Worm (Caenorhabditis elegans) whole organism, late embryonic: ENCODE measurements around the gene M110.7.

ENCODE experiments used
- C08G9.2 ChIP-seq: sonication (generic microtip); optimal IDR thresholded peaks from 2 replicates; lab custom pipeline; 2016; ENCODE audit warnings: mild to moderate bottlenecking, missing genetic modification characterization, moderate library complexity, missing compliant biosample characterization
- ama-1 ChIP-seq: fragments of 150-350 bp; optimal IDR thresholded peaks from 2 replicates; lab custom pipeline; 2014
- ceh-9 ChIP-seq: sonication (generic microtip); optimal IDR thresholded peaks from 2 replicates; lab custom pipeline; 2016; ENCODE audit warnings: mild to moderate bottlenecking, missing genetic modification characterization, inconsistent platforms, missing compliant biosample characterization
- elt-2 ChIP-seq: sonication (generic microtip); optimal IDR thresholded peaks from 2 replicates; lab custom pipeline; 2016; ENCODE audit warnings: missing genetic modification reagents, missing genetic modification characterization, missing compliant biosample characterization
- ets-4 ChIP-seq: sonication (generic microtip); optimal IDR thresholded peaks from 2 replicates; lab custom pipeline; 2016; ENCODE audit warnings: missing genetic modification characterization, missing compliant biosample characterization
- fkh-10 ChIP-seq: fragments of 150-350 bp; optimal IDR thresholded peaks from 2 replicates; lab custom pipeline; 2014; ENCODE audit warnings: missing biosample characterization, missing genetic modification reagents, missing genetic modification characterization
- hlh-30 ChIP-seq: sonication (generic microtip); optimal IDR thresholded peaks from 2 replicates; lab custom pipeline; 2017; ENCODE audit warnings: antibody characterized with exemption, missing genetic modification characterization, missing compliant biosample characterization; ENCODE audit not compliant: insufficient read depth
- hlh-6 ChIP-seq: sonication (generic microtip); optimal IDR thresholded peaks from 2 replicates; lab custom pipeline; 2016; ENCODE audit warnings: missing genotype, missing genetic modification characterization, missing compliant biosample characterization
- sox-4 ChIP-seq: sonication (generic microtip); optimal IDR thresholded peaks from 2 replicates; lab custom pipeline; 2017; ENCODE audit warnings: mild to moderate bottlenecking, missing genetic modification characterization, inconsistent platforms, missing compliant biosample characterization

DNA sequence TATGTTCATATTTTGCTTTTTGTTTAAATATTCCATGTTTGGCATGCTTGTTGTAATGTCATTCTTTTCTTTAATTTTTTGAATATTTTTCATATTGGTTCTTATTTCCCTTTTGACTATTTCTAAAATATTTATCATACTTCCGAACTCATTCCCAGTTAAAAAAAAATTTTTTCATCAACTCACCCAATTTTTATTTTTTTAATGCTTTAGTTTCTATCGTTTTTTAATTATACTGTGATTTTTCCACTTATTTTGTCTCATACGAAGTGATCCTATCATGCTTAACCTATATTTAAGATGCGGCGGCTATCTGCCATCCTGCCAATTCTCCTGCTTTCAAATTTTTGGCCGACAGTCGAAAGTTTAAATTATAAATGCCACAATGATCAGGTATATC, 34.1 kb upstream of the M110.7 start, which contains the start of gene qua-1:
- no peak for TF ChIP-seq fkh-10 (GFP tag; lab: Kevin White, UChicago)
- no peak for TF ChIP-seq ama-1 (lab: Kevin White, UChicago)
- no peak for TF ChIP-seq C08G9.2 (tag; lab: Kevin White, UChicago)
- TF ChIP-seq sox-4 (tag; lab: Kevin White, UChicago): no peak
- no peak for TF ChIP-seq hlh-30 (tag; lab: Kevin White, UChicago)
- TF ChIP-seq elt-2 (tag; lab: Kevin White, UChicago): no peak
- no peak for TF ChIP-seq ets-4 (tag; lab: Kevin White, UChicago)
- no peak for TF ChIP-seq hlh-6 (tag; lab: Kevin White, UChicago)
- no peak for TF ChIP-seq ceh-9 (tag; lab: Kevin White, UChicago)
